Worm (Caenorhabditis elegans) whole organism, young adult: ENCODE data around the gene arrd-19.

Experiments
- C06A6.2 ChIP-seq: fragments of 200-800 bp; sonication (Bioruptor generic); conservative IDR thresholded peaks from 2 replicates; pipeline ENCODE4 v1.3.6; 2022; ENCODE audit warnings: missing genetic modification characterization, missing compliant biosample characterization
- C17E4.6 ChIP-seq: fragments of 200-800 bp; sonication (Bioruptor generic); IDR thresholded peaks from 2 replicates; pipeline ENCODE4 v1.3.6; 2022; ENCODE audit warnings: missing genetic modification reagents, missing genetic modification characterization, missing compliant biosample characterization
- F22D6.2 ChIP-seq: sonication (generic microtip); optimal IDR thresholded peaks from 2 replicates; lab custom pipeline; 2016; ENCODE audit warnings: mild to moderate bottlenecking, missing genetic modification characterization, missing compliant biosample characterization
- K11D2.4 ChIP-seq: fragments of 200-800 bp; sonication (Bioruptor generic); IDR thresholded peaks from 2 replicates; pipeline ENCODE4 v1.3.6; 2022; ENCODE audit warnings: missing genetic modification reagents, missing genetic modification characterization, missing compliant biosample characterization
- K12H6.12 ChIP-seq: fragments of 200-800 bp; sonication (Bioruptor generic); optimal IDR thresholded peaks from 2 replicates; lab custom pipeline; 2018; ENCODE audit warnings: mild to moderate bottlenecking, missing genetic modification characterization, missing compliant biosample characterization
- Y53G8AR.9 ChIP-seq: fragments of 200-800 bp; sonication (Bioruptor generic); conservative IDR thresholded peaks from 2 replicates; pipeline ENCODE4 v1.3.6; 2022; ENCODE audit warnings: missing genetic modification reagents, missing genetic modification characterization, missing compliant biosample characterization
- Y56A3A.18 ChIP-seq: fragments of 200-800 bp; sonication (Bioruptor generic); IDR thresholded peaks from 2 replicates; pipeline ENCODE4 v1.3.6; 2022; ENCODE audit warnings: missing genetic modification reagents, missing genetic modification characterization, missing compliant biosample characterization
- ZK185.1 ChIP-seq: sonication (generic microtip); optimal IDR thresholded peaks from 2 replicates; lab custom pipeline; 2016; ENCODE audit warnings: mild to moderate bottlenecking, missing genetic modification characterization, missing compliant biosample characterization; ENCODE audit not compliant: poor library complexity, severe bottlenecking
- athp-1 ChIP-seq: sonication (generic microtip); optimal IDR thresholded peaks from 2 replicates; lab custom pipeline; 2017; ENCODE audit warnings: mild to moderate bottlenecking, missing genetic modification characterization, missing compliant biosample characterization
- attf-3 ChIP-seq: fragments of 200-800 bp; sonication (Bioruptor generic); conservative IDR thresholded peaks from 2 replicates; pipeline ENCODE4 v1.3.6; 2022; ENCODE audit warnings: missing genetic modification reagents, missing genetic modification characterization, missing compliant biosample characterization
- attf-5 ChIP-seq: fragments of 200-800 bp; sonication (Bioruptor generic); optimal IDR thresholded peaks from 2 replicates; lab custom pipeline; 2018; ENCODE audit warnings: mild to moderate bottlenecking, missing genetic modification characterization, missing compliant biosample characterization
- cebp-1 ChIP-seq, 2 experiments: fragments of 200-800 bp in 1 of 2; sonication (Bioruptor generic) in 1 of 2; sonication (generic microtip) in 1 of 2; IDR thresholded peaks in 1 of 2; optimal IDR thresholded peaks in 1 of 2; 2 replicates each; pipeline versions ENCODE4 v1.3.6 to Lab custom; 2017 to 2022; ENCODE audit warnings: missing compliant biosample characterization in 2 of 2, missing genetic modification characterization in 2 of 2, mild to moderate bottlenecking in 1 of 2, missing genetic modification reagents in 1 of 2, moderate library complexity in 1 of 2
- ceh-100 ChIP-seq: fragments of 200-800 bp; sonication (Bioruptor generic); IDR thresholded peaks from 2 replicates; pipeline ENCODE4 v1.3.6; 2022; ENCODE audit warnings: missing genetic modification reagents, missing genetic modification characterization, missing compliant biosample characterization
- ceh-27 ChIP-seq: fragments of 200-800 bp; sonication (Bioruptor generic); optimal IDR thresholded peaks from 2 replicates; lab custom pipeline; 2018; ENCODE audit warnings: mild to moderate bottlenecking, missing genetic modification characterization, moderate library complexity, missing compliant biosample characterization
- chd-7 ChIP-seq: sonication (generic microtip); optimal IDR thresholded peaks from 2 replicates; lab custom pipeline; 2016; ENCODE audit warnings: mild to moderate bottlenecking, missing genetic modification characterization, moderate library complexity, missing compliant biosample characterization
- dox-1 ChIP-seq: fragments of 200-800 bp; sonication (Bioruptor generic); IDR thresholded peaks from 2 replicates; pipeline ENCODE4 v1.3.6; 2022; ENCODE audit warnings: missing genetic modification reagents, missing genetic modification characterization, missing compliant biosample characterization
- ekl-4 ChIP-seq: fragments of 200-800 bp; sonication (Bioruptor generic); IDR thresholded peaks from 2 replicates; pipeline ENCODE4 v1.3.6; 2022; ENCODE audit warnings: missing genetic modification reagents, missing genetic modification characterization, missing compliant biosample characterization
- hmg-20 ChIP-seq: fragments of 200-800 bp; sonication (Bioruptor generic); IDR thresholded peaks from 2 replicates; pipeline ENCODE4 v1.3.6; 2022; ENCODE audit warnings: missing genetic modification reagents, missing genetic modification characterization, missing compliant biosample characterization
- lag-1 ChIP-seq: fragments of 200-800 bp; sonication (Bioruptor generic); IDR thresholded peaks from 2 replicates; pipeline ENCODE4 v1.3.6; 2022; ENCODE audit warnings: missing genetic modification reagents, missing genetic modification characterization, missing compliant biosample characterization
- let-526 ChIP-seq: fragments of 200-800 bp; sonication (Bioruptor generic); IDR thresholded peaks from 2 replicates; pipeline ENCODE4 v1.3.6; 2022; ENCODE audit warnings: missing genetic modification reagents, missing genetic modification characterization, missing compliant biosample characterization
- let-607 ChIP-seq, 2 experiments: fragments of 200-800 bp in 1 of 2; sonication (Bioruptor generic) in 1 of 2; sonication (generic microtip) in 1 of 2; optimal IDR thresholded peaks; 2 replicates each; lab custom pipeline; 2016 to 2018; ENCODE audit warnings: mild to moderate bottlenecking in 2 of 2, missing compliant biosample characterization in 2 of 2, missing genetic modification characterization in 2 of 2, moderate library complexity in 2 of 2, missing genotype in 1 of 2
- lin-40 ChIP-seq: sonication (generic microtip); optimal IDR thresholded peaks from 2 replicates; lab custom pipeline; 2016; ENCODE audit warnings: missing genetic modification characterization, mild to moderate bottlenecking, missing compliant biosample characterization, missing genotype, missing genetic modification reagents
- lin-54 ChIP-seq: fragments of 200-800 bp; sonication (Bioruptor generic); optimal IDR thresholded peaks from 2 replicates; lab custom pipeline; 2018; ENCODE audit warnings: mild to moderate bottlenecking, missing genetic modification characterization, missing compliant biosample characterization
- lsy-27 ChIP-seq: sonication (generic microtip); optimal IDR thresholded peaks from 2 replicates; lab custom pipeline; 2017; ENCODE audit warnings: missing genetic modification characterization, mild to moderate bottlenecking, missing compliant biosample characterization, antibody characterized with exemption, missing genotype, borderline replicate concordance; ENCODE audit not compliant: insufficient read depth
- madf-6 ChIP-seq: fragments of 200-800 bp; sonication (Bioruptor generic); IDR thresholded peaks from 2 replicates; pipeline ENCODE4 v1.3.6; 2022; ENCODE audit warnings: missing genetic modification reagents, missing genetic modification characterization, missing compliant biosample characterization
- nfyb-1 ChIP-seq: fragments of 200-800 bp; sonication (Bioruptor generic); IDR thresholded peaks from 2 replicates; pipeline ENCODE4 v1.3.6; 2022; ENCODE audit warnings: missing genetic modification reagents, missing genetic modification characterization, missing compliant biosample characterization
- nhr-27 ChIP-seq: fragments of 200-800 bp; sonication (Bioruptor generic); optimal IDR thresholded peaks from 2 replicates; lab custom pipeline; 2018; ENCODE audit warnings: mild to moderate bottlenecking, missing genetic modification characterization, moderate library complexity, missing compliant biosample characterization
- nhr-80 ChIP-seq: sonication (generic microtip); optimal IDR thresholded peaks from 2 replicates; lab custom pipeline; 2016; ENCODE audit warnings: missing genetic modification characterization, missing compliant biosample characterization
- pbrm-1 ChIP-seq: fragments of 200-800 bp; sonication (Bioruptor generic); IDR thresholded peaks from 2 replicates; pipeline ENCODE4 v1.3.6; 2022; ENCODE audit warnings: missing genetic modification reagents, missing genetic modification characterization, missing compliant biosample characterization
- rcor-1 ChIP-seq: fragments of 200-800 bp; sonication (Bioruptor generic); IDR thresholded peaks from 2 replicates; pipeline ENCODE4 v1.3.6; 2022; ENCODE audit warnings: missing genetic modification reagents, missing genetic modification characterization, missing compliant biosample characterization
- rpc-1 ChIP-seq, 2 experiments: fragments of 150-350 bp in 1 of 2; sonication (generic microtip) in 1 of 2; optimal IDR thresholded peaks; 2 replicates each; lab custom pipeline; 2014 to 2018; ENCODE audit warnings: missing biosample characterization in 1 of 2, missing genetic modification characterization in 1 of 2, missing genetic modification reagents in 1 of 2, missing genotype in 1 of 2
- snpc-3.4 ChIP-seq: sonication (generic microtip); optimal IDR thresholded peaks from 2 replicates; lab custom pipeline; 2017; ENCODE audit warnings: missing genetic modification characterization, mild to moderate bottlenecking, missing compliant biosample characterization, antibody characterized with exemption, moderate library complexity, missing genotype, missing genetic modification reagents
- snpc-4 ChIP-seq, 5 experiments: fragments of 150-350 bp in 1 of 5; sonication (generic microtip) in 4 of 5; optimal IDR thresholded peaks; 2 replicates each; lab custom pipeline; 2014 to 2018; ENCODE audit warnings: missing genetic modification characterization in 5 of 5, missing biosample characterization in 3 of 5, antibody characterized with exemption in 2 of 5, mild to moderate bottlenecking in 2 of 5, missing compliant biosample characterization in 2 of 5, missing genotype in 2 of 5, moderate library complexity in 2 of 5, missing genetic modification reagents in 1 of 5
- tbp1 ChIP-seq: fragments of 200-800 bp; sonication (Bioruptor generic); optimal IDR thresholded peaks from 2 replicates; lab custom pipeline; 2018; ENCODE audit warnings: mild to moderate bottlenecking, missing genetic modification characterization, missing compliant biosample characterization
- unc-62 ChIP-seq: fragments of 150-350 bp; optimal IDR thresholded peaks from 2 replicates; lab custom pipeline; 2014; ENCODE audit warnings: missing biosample characterization, missing genetic modification reagents, missing genetic modification characterization
- zfh-2 ChIP-seq: fragments of 200-800 bp; sonication (Bioruptor generic); conservative IDR thresholded peaks from 2 replicates; pipeline ENCODE4 v1.3.6; 2022; ENCODE audit warnings: missing genetic modification reagents, missing genetic modification characterization, missing compliant biosample characterization
- ztf-26 ChIP-seq: sonication (generic microtip); optimal IDR thresholded peaks from 2 replicates; lab custom pipeline; 2017; ENCODE audit warnings: missing genetic modification characterization, missing compliant biosample characterization

Gene arrd-19

ce11 chrV:3315308-3315707, at the start of gene arrd-19:
arrd-19 (minus strand) TSS chrV:3315516.
- peak; percentile 73; the same call in 1 of the 2 replicates for TF ChIP-seq nfyb-1 (GFP tag; lab: Robert Waterston, UW)
- TF ChIP-seq chd-7: peak; percentile 8
- no peak for TF ChIP-seq K11D2.4
- TF ChIP-seq F22D6.2: peak; percentile 69
- no peak for TF ChIP-seq C06A6.2 (GFP tag; lab: Robert Waterston, UW)
- no peak for TF ChIP-seq nhr-27 (tag; lab: Kevin White, UChicago)
- TF ChIP-seq let-526 (GFP tag; lab: Robert Waterston, UW): peak; percentile 57; the same call in 1 of the 2 replicates
- TF ChIP-seq ceh-27 (GFP tag; lab: Kevin White, UChicago): peak; percentile 63
- peak; percentile 48; the same call in 1 of the 2 replicates for TF ChIP-seq ceh-100 (GFP tag; lab: Robert Waterston, UW)
- TF ChIP-seq ekl-4: peak; percentile 43; the same call in 1 of the 2 replicates
- TF ChIP-seq Y56A3A.18 (GFP tag; lab: Robert Waterston, UW): peak; percentile 51; the same call in 1 of the 2 replicates
- peak; percentile 97 for TF ChIP-seq dox-1 (GFP tag; lab: Robert Waterston, UW)
- peak; percentile 66; the same call in 1 of the 2 replicates for TF ChIP-seq pbrm-1 (GFP tag; lab: Robert Waterston, UW)
- peak; percentile 73 for TF ChIP-seq nhr-80 (tag; lab: Kevin White, UChicago)
- peak; percentile 47; the same call in 1 of the 2 replicates for TF ChIP-seq Y53G8AR.9 (GFP tag; lab: Robert Waterston, UW)
- peak; percentile 32 for TF ChIP-seq lin-54 (GFP tag; lab: Kevin White, UChicago)
- no peak for TF ChIP-seq C17E4.6 (GFP tag; lab: Robert Waterston, UW)
- TF ChIP-seq rcor-1 (GFP tag; lab: Robert Waterston, UW): peak; percentile 49; the same call in 1 of the 2 replicates
- no peak for TF ChIP-seq snpc-3.4 (tag; lab: Kevin White, UChicago)
- no peak for TF ChIP-seq snpc-4 (GFP tag; optimal IDR thresholded peaks at IDR 0.05; lab: Kevin White, UChicago)
- TF ChIP-seq snpc-4 (tag; optimal IDR thresholded peaks at IDR 0.05; lab: Kevin White, UChicago): peak in 2 of 4 experiments; percentile 5 to 10
- no peak for TF ChIP-seq let-607 (tag; optimal IDR thresholded peaks at IDR 0.05; lab: Kevin White, UChicago)
- TF ChIP-seq tbp1 (GFP tag; lab: Kevin White, UChicago): peak; percentile 36
- peak; percentile 47; the same call in 1 of the 2 replicates for TF ChIP-seq cebp-1 (GFP tag; IDR thresholded peaks at IDR 0.05; lab: Robert Waterston, UW)
- TF ChIP-seq cebp-1 (tag; optimal IDR thresholded peaks at IDR 0.05; lab: Kevin White, UChicago): no peak
- TF ChIP-seq rpc-1 (optimal IDR thresholded peaks at IDR 0.05; lab: Kevin White, UChicago): no peak
- no peak for TF ChIP-seq rpc-1 (tag; optimal IDR thresholded peaks at IDR 0.05; lab: Kevin White, UChicago)
- TF ChIP-seq madf-6 (GFP tag; lab: Robert Waterston, UW): no peak
- TF ChIP-seq unc-62 (GFP tag; lab: Kevin White, UChicago): no peak
- no peak for TF ChIP-seq lin-40 (tag; lab: Kevin White, UChicago)
- TF ChIP-seq ztf-26 (tag; lab: Kevin White, UChicago): peak; percentile 21
- TF ChIP-seq K12H6.12 (tag; lab: Kevin White, UChicago): peak; percentile 52
- peak; percentile 49; the same call in 1 of the 2 replicates for TF ChIP-seq zfh-2
- TF ChIP-seq athp-1 (tag; lab: Kevin White, UChicago): no peak
- TF ChIP-seq ZK185.1 (tag; lab: Kevin White, UChicago): peak; percentile 51
- no peak for TF ChIP-seq lsy-27 (tag; lab: Kevin White, UChicago)
- peak; percentile 52; the same call in 1 of the 2 replicates for TF ChIP-seq hmg-20 (GFP tag; lab: Robert Waterston, UW)
- TF ChIP-seq attf-5 (GFP tag; lab: Kevin White, UChicago): peak; percentile 65
- TF ChIP-seq lag-1: 0 out of 2 replicates have a peak, but pooled peaks have one; percentile 64
- peak; percentile 42 for TF ChIP-seq attf-3 (GFP tag; lab: Robert Waterston, UW)
